Fruit fly (Drosophila melanogaster): ENCODE measurements around the gene Wnt5.

Gene Wnt5

dm6 chrX:18506639-18507528, 1.7 kb upstream of the Wnt5 start (continued):
- TF ChIP-seq CG42726 (GFP tag; IDR thresholded peaks at IDR 0.05; ENCODE audit: partially characterized antibody) (no peak), pfk (GFP tag; optimal IDR thresholded peaks at IDR 0.05) (no peak), gt (GFP tag; IDR thresholded peaks at IDR 0.05) (no peak), Hmr (GFP tag; optimal IDR thresholded peaks at IDR 0.05) (peak; percentile 61), CG12236 (GFP tag; optimal IDR thresholded peaks at IDR 0.05) (peak; percentile 25), CG8924 (tag; optimal IDR thresholded peaks at IDR 0.05) (peak; percentile 64), CG3847 (GFP tag; IDR thresholded peaks at IDR 0.05) (peak; percentile 46; the same call in 1 of the 2 replicates), tll (GFP tag; optimal IDR thresholded peaks at IDR 0.05) (no peak), sd (tag; optimal IDR thresholded peaks at IDR 0.05) (no peak), CoRest (tag; optimal IDR thresholded peaks at IDR 0.05) (peak; percentile 46), gro (GFP tag; optimal IDR thresholded peaks at IDR 0.05) (peak; percentile 79), br (optimal IDR thresholded peaks at IDR 0.05) (no peak), Optix (GFP tag; IDR thresholded peaks at IDR 0.05) (peak; percentile 71; the same call in 2 of the 3 replicates), CG15479 (GFP tag; optimal IDR thresholded peaks at IDR 0.05) (no peak), zfh2 (GFP tag; optimal IDR thresholded peaks at IDR 0.05) (peak; percentile 56), pan (optimal IDR thresholded peaks at IDR 0.05) (no peak), pan (GFP tag; optimal IDR thresholded peaks at IDR 0.05 in 1 of 2, IDR thresholded peaks at IDR 0.05 in 1 of 2) (peak in 1 of 2 experiments; percentile 90), CG32772 (GFP tag; IDR thresholded peaks at IDR 0.05) (peak; percentile 70), ken (GFP tag; IDR thresholded peaks at IDR 0.05) (peak; percentile 77), Lim3 (GFP tag; IDR thresholded peaks at IDR 0.05) (no peak), CG7357 (GFP tag; IDR thresholded peaks at IDR 0.05) (peak; percentile 41; the same call in 1 of the 3 replicates), CG16779 (GFP tag; IDR thresholded peaks at IDR 0.05) (peak; percentile 74), H2.0 (GFP tag; IDR thresholded peaks at IDR 0.05) (peak; percentile 75), zen2 (GFP tag; IDR thresholded peaks at IDR 0.05; ENCODE audit: partially characterized antibody) (no peak), CG31224 (GFP tag; IDR thresholded peaks at IDR 0.05) (peak; percentile 69), CG15696 (tag; optimal IDR thresholded peaks at IDR 0.05) (peak; percentile 9), CG11696 (GFP tag; IDR thresholded peaks at IDR 0.05) (peak; percentile 73), tin (GFP tag; optimal IDR thresholded peaks at IDR 0.05) (peak; percentile 87), wdn (GFP tag; IDR thresholded peaks at IDR 0.05) (peak; percentile 69), Oaz (GFP tag; IDR thresholded peaks at IDR 0.05) (peak; percentile 51; the same call in 1 of the 2 replicates), CG17359 (tag; optimal IDR thresholded peaks at IDR 0.05) (peak; percentile 85), CG11456 (GFP tag; IDR thresholded peaks at IDR 0.05) (peak; percentile 86), toy (GFP tag; IDR thresholded peaks at IDR 0.05) (0 out of 2 replicates have a peak, but pooled peaks have one; percentile 15), Hey (tag; optimal IDR thresholded peaks at IDR 0.05) (no peak), CG18619 (GFP tag; optimal IDR thresholded peaks at IDR 0.05) (peak; percentile 54), D19B (GFP tag; optimal IDR thresholded peaks at IDR 0.05) (peak; percentile 56), CG16863 (GFP tag; optimal IDR thresholded peaks at IDR 0.05) (peak; percentile 76), ATbp (GFP tag; optimal IDR thresholded peaks at IDR 0.05) (peak; percentile 79), Atf-2 (GFP tag; optimal IDR thresholded peaks at IDR 0.05) (peak; percentile 78), h (optimal IDR thresholded peaks at IDR 0.05) (no peak), cato (GFP tag; optimal IDR thresholded peaks at IDR 0.05; ENCODE audit: borderline replicate concordance) (peak; percentile 62), CHES-1-like (GFP tag; optimal IDR thresholded peaks at IDR 0.05) (peak; percentile 62), CG14710 (tag; optimal IDR thresholded peaks at IDR 0.05) (peak; percentile 64), CG2889 (GFP tag; IDR thresholded peaks at IDR 0.05) (0 out of 3 replicates have a peak, but pooled peaks have one; percentile 40), CG32767 (GFP tag; IDR thresholded peaks at IDR 0.05) (peak; percentile 39; the same call in 1 of the 2 replicates), hbn (GFP tag; IDR thresholded peaks at IDR 0.05; ENCODE audit: partially characterized antibody) (no peak), CkIIα-i1 (GFP tag; IDR thresholded peaks at IDR 0.05) (0 out of 2 replicates have a peak, but pooled peaks have one; percentile 24), ewg (GFP tag; optimal IDR thresholded peaks at IDR 0.05) (peak; percentile 47), dmrt99B (tag; optimal IDR thresholded peaks at IDR 0.05) (peak; percentile 80)

All from whole organism, embryonic.